Worm (Caenorhabditis elegans) whole organism, L4/young adult: Measurements from ENCODE around the gene C55C3.7.

Source experiments
- W03F9.2 ChIP-seq: fragments of 150-350 bp; optimal IDR thresholded peaks from 2 replicates; lab custom pipeline; 2014; ENCODE audit warnings: missing biosample characterization, missing genetic modification characterization
- him-1 ChIP-seq: sonication (generic microtip); optimal IDR thresholded peaks from 2 replicates; lab custom pipeline; 2016; ENCODE audit warnings: missing genotype, missing genetic modification reagents, missing genetic modification characterization, missing compliant biosample characterization

DNA sequence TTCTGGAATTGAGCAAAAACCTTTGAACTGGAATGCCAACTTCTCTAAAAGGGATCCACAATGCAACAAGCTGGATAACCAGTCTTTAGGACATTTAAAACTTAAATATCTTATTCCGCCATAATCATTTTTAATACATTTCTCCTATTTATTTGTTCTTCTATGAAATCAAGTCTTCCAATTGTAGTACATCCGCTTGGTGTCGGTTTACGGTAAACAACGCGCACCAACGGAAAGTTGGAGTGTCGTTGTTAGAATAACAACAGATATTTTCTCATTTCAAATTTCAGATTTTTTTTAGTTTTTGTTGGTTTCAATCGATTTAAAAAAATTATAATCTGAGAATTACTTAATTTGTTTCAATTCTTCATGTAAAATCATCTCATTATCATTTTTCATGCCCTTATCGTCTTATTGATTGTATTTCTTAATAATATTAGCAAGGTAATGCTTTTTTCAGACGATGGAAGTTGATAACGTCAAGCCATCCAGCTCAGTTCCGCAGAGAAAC, 33.3 kb downstream of the C55C3.7 start, which contains the start of gene csn-5:
- TF ChIP-seq him-1 (no peak), W03F9.2 (tag; lab: Kevin White, UChicago) (no peak)
